Fruit fly (Drosophila melanogaster) whole organism, adult: Measurements from ENCODE around the gene scat.

Experiments
- CG11617 ChIP-seq: fragments of 200-800 bp; sonication (Bioruptor generic); optimal IDR thresholded peaks from 2 replicates; lab custom pipeline; 2017; ENCODE audit warnings: mild to moderate bottlenecking, missing biosample characterization, missing genetic modification reagents, missing genetic modification characterization
- CG12768 ChIP-seq: fragments of 200-800 bp; sonication (Bioruptor generic); optimal IDR thresholded peaks from 2 replicates; lab custom pipeline; 2017; ENCODE audit warnings: missing biosample characterization, missing genetic modification characterization, mild to moderate bottlenecking, moderate library complexity, missing genetic modification reagents
- CG14711 ChIP-seq: fragments of 200-800 bp; sonication (Bioruptor generic); optimal IDR thresholded peaks from 2 replicates; lab custom pipeline; 2018; ENCODE audit warnings: missing biosample characterization, mild to moderate bottlenecking, missing genetic modification characterization, moderate library complexity
- CG7045 ChIP-seq: fragments of 200-800 bp; sonication (Bioruptor generic); optimal IDR thresholded peaks from 2 replicates; lab custom pipeline; 2017; ENCODE audit warnings: missing biosample characterization, mild to moderate bottlenecking, missing genetic modification characterization
- CG7101 ChIP-seq: fragments of 200-800 bp; sonication (Bioruptor generic); optimal IDR thresholded peaks from 2 replicates; lab custom pipeline; 2018; ENCODE audit warnings: missing biosample characterization, mild to moderate bottlenecking, missing genetic modification characterization, moderate library complexity
- Crg-1 ChIP-seq: fragments of 200-800 bp; sonication (Bioruptor generic); optimal IDR thresholded peaks from 2 replicates; lab custom pipeline; 2016; ENCODE audit warnings: missing biosample characterization, missing genetic modification characterization
- Hr96 ChIP-seq: fragments of 200-800 bp; sonication (Bioruptor generic); optimal IDR thresholded peaks from 2 replicates; lab custom pipeline; 2016; ENCODE audit warnings: missing biosample characterization, missing genetic modification characterization
- cic ChIP-seq: fragments of 200-800 bp; sonication (Bioruptor generic); optimal IDR thresholded peaks from 2 replicates; lab custom pipeline; 2017; ENCODE audit warnings: missing biosample characterization, mild to moderate bottlenecking, missing genetic modification characterization, moderate library complexity
- pad ChIP-seq: fragments of 200-800 bp; sonication (Bioruptor generic); optimal IDR thresholded peaks from 3 replicates; lab custom pipeline; 2017; ENCODE audit warnings: missing biosample characterization, missing genetic modification characterization, mild to moderate bottlenecking, moderate library complexity, missing genetic modification reagents

DNA sequence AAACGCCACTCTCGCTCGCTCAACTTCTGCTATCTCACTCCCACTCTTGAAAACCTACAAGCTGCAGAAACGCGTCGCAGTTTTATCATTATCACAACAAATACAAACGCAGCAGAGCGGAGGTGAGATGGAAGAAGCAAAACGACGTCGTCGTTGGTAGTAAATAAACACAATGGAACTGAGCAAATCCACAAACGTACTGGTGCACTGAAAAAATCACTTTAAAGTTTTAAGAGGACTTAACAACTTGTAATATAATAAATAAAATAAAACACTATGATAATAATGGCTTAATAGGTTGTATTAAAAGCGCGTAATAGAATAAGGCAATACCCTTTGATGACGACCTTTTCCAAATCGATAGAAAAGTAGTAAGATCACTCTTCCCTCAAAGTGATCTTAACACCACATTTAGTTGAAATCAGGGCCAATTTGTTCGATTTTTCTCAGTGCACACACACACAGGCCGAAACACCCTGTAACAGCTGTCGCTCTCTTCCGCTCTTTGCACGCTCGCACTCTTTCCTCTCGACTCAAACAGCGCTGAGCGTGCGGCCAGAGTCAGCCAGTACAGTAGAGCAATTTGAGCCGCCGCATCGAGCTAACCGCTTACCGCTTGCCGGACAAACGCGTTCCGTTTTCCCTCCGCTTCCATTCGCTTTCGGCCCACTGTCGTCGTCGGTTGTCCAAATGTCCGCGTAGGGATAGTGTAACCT lies 18.2 kb downstream of the scat start:
- TF ChIP-seq CG7101 (tag; lab: Kevin White, UChicago) (peak; percentile 95), Crg-1 (peak; percentile 88), CG7045 (peak; percentile 95), CG14711 (tag; lab: Kevin White, UChicago) (peak; percentile 83), CG11617 (peak; percentile 97), CG12768 (GFP tag; lab: Kevin White, UChicago) (peak; percentile 94), cic (GFP tag; lab: Kevin White, UChicago) (peak; percentile 93), Hr96 (GFP tag; lab: Kevin White, UChicago) (peak; percentile 76), pad (GFP tag; lab: Kevin White, UChicago) (peak; percentile 87)
